Worm (Caenorhabditis elegans) whole organism, L1 larva: ENCODE measurements around the gene msp-49.

Experiments used
- C34B4.2 ChIP-seq: sonication (generic microtip); optimal IDR thresholded peaks from 2 replicates; lab custom pipeline; 2017; ENCODE audit warnings: mild to moderate bottlenecking, missing genetic modification characterization, missing compliant biosample characterization
- F16B12.6 ChIP-seq: fragments of 150-350 bp; optimal IDR thresholded peaks from 2 replicates; lab custom pipeline; 2014; ENCODE audit warnings: missing biosample characterization, missing genetic modification characterization
- aha-1 ChIP-seq: fragments of 150-350 bp; optimal IDR thresholded peaks from 2 replicates; lab custom pipeline; 2014; ENCODE audit warnings: missing biosample characterization, missing genetic modification characterization
- alr-1 ChIP-seq: fragments of 200-800 bp; sonication (Bioruptor generic); optimal IDR thresholded peaks from 2 replicates; lab custom pipeline; 2018; ENCODE audit warnings: borderline replicate concordance, mild to moderate bottlenecking, missing genetic modification characterization, missing compliant biosample characterization
- ama-1 ChIP-seq: fragments of 150-350 bp; optimal IDR thresholded peaks from 2 replicates; lab custom pipeline; 2014
- ceh-63 ChIP-seq: fragments of 200-800 bp; sonication (Bioruptor generic); optimal IDR thresholded peaks from 2 replicates; lab custom pipeline; 2018; ENCODE audit warnings: mild to moderate bottlenecking, missing genetic modification characterization, missing compliant biosample characterization
- ceh-8 ChIP-seq: fragments of 200-800 bp; sonication (Bioruptor generic); optimal IDR thresholded peaks from 2 replicates; lab custom pipeline; 2018; ENCODE audit warnings: mild to moderate bottlenecking, missing genetic modification characterization, moderate library complexity, missing compliant biosample characterization
- ceh-88 ChIP-seq: fragments of 200-800 bp; sonication (Bioruptor generic); IDR thresholded peaks from 2 replicates; pipeline ENCODE4 v1.3.6; 2022; ENCODE audit warnings: missing genetic modification characterization, missing compliant biosample characterization
- ces-1 ChIP-seq: fragments of 150-350 bp; optimal IDR thresholded peaks from 2 replicates; lab custom pipeline; 2014; ENCODE audit warnings: missing biosample characterization, missing genetic modification reagents, missing genetic modification characterization
- dpl-1 ChIP-seq, 3 experiments: fragments of 150-350 bp in 2 of 3; sonication (generic microtip) in 1 of 3; optimal IDR thresholded peaks; 2 replicates each; lab custom pipeline; 2014 to 2017; ENCODE audit warnings: missing biosample characterization in 3 of 3, missing genetic modification characterization in 3 of 3, missing genetic modification reagents in 3 of 3
- dsc-1 ChIP-seq: sonication (generic microtip); optimal IDR thresholded peaks from 2 replicates; lab custom pipeline; 2016; ENCODE audit warnings: mild to moderate bottlenecking, missing genetic modification characterization, missing compliant biosample characterization
- efl-3 ChIP-seq: fragments of 200-800 bp; sonication (Bioruptor generic); optimal IDR thresholded peaks from 2 replicates; lab custom pipeline; 2018; ENCODE audit warnings: mild to moderate bottlenecking, missing genetic modification characterization, missing compliant biosample characterization
- elt-3 ChIP-seq, 6 experiments: fragments of 150-350 bp in 1 of 6; sonication (generic microtip); optimal IDR thresholded peaks; 2 replicates each; lab custom pipeline; 2017 to 2018; ENCODE audit warnings: missing biosample characterization in 6 of 6, missing genetic modification characterization in 6 of 6, inconsistent platforms in 1 of 6
- ets-5 ChIP-seq: fragments of 200-800 bp; sonication (Bioruptor generic); IDR thresholded peaks from 2 replicates; pipeline ENCODE4 v1.3.6; 2022; ENCODE audit warnings: missing genetic modification characterization, missing compliant biosample characterization
- fkh-10 ChIP-seq: sonication (generic microtip); optimal IDR thresholded peaks from 2 replicates; lab custom pipeline; 2017; ENCODE audit warnings: missing biosample characterization, missing genetic modification reagents, missing genetic modification characterization
- fkh-4 ChIP-seq: sonication (generic microtip); optimal IDR thresholded peaks from 2 replicates; lab custom pipeline; 2016; ENCODE audit warnings: missing compliant biosample characterization, missing genetic modification characterization, borderline replicate concordance
- fkh-8 ChIP-seq: sonication (generic microtip); optimal IDR thresholded peaks from 2 replicates; lab custom pipeline; 2016; ENCODE audit warnings: mild to moderate bottlenecking, missing genetic modification characterization, missing compliant biosample characterization
- fos-1 ChIP-seq: fragments of 150-350 bp; optimal IDR thresholded peaks from 2 replicates; lab custom pipeline; 2014; ENCODE audit warnings: missing biosample characterization, missing genetic modification characterization
- irx-1 ChIP-seq: sonication (generic microtip); optimal IDR thresholded peaks from 2 replicates; lab custom pipeline; 2016; ENCODE audit warnings: missing genetic modification characterization, missing compliant biosample characterization
- isw-1 ChIP-seq: fragments of 200-800 bp; sonication (Bioruptor generic); IDR thresholded peaks from 2 replicates; pipeline ENCODE4 v1.3.6; 2022; ENCODE audit warnings: missing genetic modification characterization, missing compliant biosample characterization
- lin-13 ChIP-seq: fragments of 150-350 bp; optimal IDR thresholded peaks from 2 replicates; lab custom pipeline; 2014; ENCODE audit warnings: missing biosample characterization, missing genetic modification reagents, missing genetic modification characterization
- lin-14 ChIP-seq: fragments of 200-800 bp; sonication (Bioruptor generic); optimal IDR thresholded peaks from 2 replicates; lab custom pipeline; 2018; ENCODE audit warnings: mild to moderate bottlenecking, missing genetic modification characterization, moderate library complexity, missing compliant biosample characterization
- lin-15B ChIP-seq: fragments of 150-350 bp; sonication (generic microtip); optimal IDR thresholded peaks from 3 replicates; lab custom pipeline; 2014; ENCODE audit warnings: missing biosample characterization, missing genetic modification characterization
- lin-35 ChIP-seq, 2 experiments: fragments of 150-350 bp; optimal IDR thresholded peaks; 2 replicates each; lab custom pipeline; 2014; ENCODE audit warnings: missing biosample characterization in 2 of 2, missing genetic modification characterization in 2 of 2, missing genetic modification reagents in 2 of 2
- lin-39 ChIP-seq: fragments of 150-350 bp; optimal IDR thresholded peaks from 2 replicates; lab custom pipeline; 2014; ENCODE audit warnings: missing biosample characterization, missing genetic modification reagents, missing genetic modification characterization
- mdl-1 ChIP-seq, 2 experiments: fragments of 150-350 bp; optimal IDR thresholded peaks; 2 replicates each; lab custom pipeline; 2014 to 2017; ENCODE audit warnings: missing biosample characterization in 2 of 2, missing genetic modification characterization in 2 of 2, inconsistent platforms in 1 of 2
- mep-1 ChIP-seq: fragments of 150-350 bp; optimal IDR thresholded peaks from 2 replicates; lab custom pipeline; 2014; ENCODE audit warnings: missing biosample characterization, missing genetic modification characterization
- nhr-11 ChIP-seq: fragments of 150-350 bp; optimal IDR thresholded peaks from 2 replicates; lab custom pipeline; 2014; ENCODE audit warnings: missing biosample characterization, missing genetic modification characterization
- nhr-237 ChIP-seq: fragments of 150-350 bp; optimal IDR thresholded peaks from 2 replicates; lab custom pipeline; 2014; ENCODE audit warnings: missing biosample characterization, missing genetic modification characterization
- nhr-28 ChIP-seq: fragments of 150-350 bp; optimal IDR thresholded peaks from 2 replicates; lab custom pipeline; 2014; ENCODE audit warnings: missing biosample characterization, missing genetic modification characterization
- nhr-47 ChIP-seq: sonication (generic microtip); optimal IDR thresholded peaks from 2 replicates; lab custom pipeline; 2016; ENCODE audit warnings: mild to moderate bottlenecking, missing genetic modification characterization, moderate library complexity, missing compliant biosample characterization
- nhr-71 ChIP-seq: sonication (generic microtip); optimal IDR thresholded peaks from 2 replicates; lab custom pipeline; 2016; ENCODE audit warnings: mild to moderate bottlenecking, missing genetic modification characterization, moderate library complexity, missing compliant biosample characterization
- nhr-77 ChIP-seq: fragments of 150-350 bp; optimal IDR thresholded peaks from 2 replicates; lab custom pipeline; 2014; ENCODE audit warnings: missing biosample characterization, missing genetic modification characterization
- nhr-84 ChIP-seq: sonication (generic microtip); optimal IDR thresholded peaks from 2 replicates; lab custom pipeline; 2017; ENCODE audit warnings: missing biosample characterization, missing genetic modification characterization
- nhr-85 ChIP-seq: sonication (generic microtip); peaks from one replicate; lab custom pipeline; 2016; ENCODE audit warnings: missing genetic modification characterization, inconsistent platforms, missing compliant biosample characterization
- nhr-90 ChIP-seq: sonication (generic microtip); optimal IDR thresholded peaks from 2 replicates; lab custom pipeline; 2016; ENCODE audit warnings: mild to moderate bottlenecking, missing genetic modification characterization, missing compliant biosample characterization; ENCODE audit not compliant: poor library complexity
- pax-3 ChIP-seq: fragments of 200-800 bp; sonication (Bioruptor generic); optimal IDR thresholded peaks from 2 replicates; lab custom pipeline; 2018; ENCODE audit warnings: mild to moderate bottlenecking, missing genetic modification characterization, moderate library complexity, missing compliant biosample characterization
- rnt-1 ChIP-seq: sonication (generic microtip); optimal IDR thresholded peaks from 2 replicates; lab custom pipeline; 2016; ENCODE audit warnings: mild to moderate bottlenecking, missing genetic modification characterization, moderate library complexity, missing compliant biosample characterization
- skn-1 ChIP-seq: fragments of 150-350 bp; optimal IDR thresholded peaks from 2 replicates; lab custom pipeline; 2014; ENCODE audit warnings: missing biosample characterization, missing genetic modification characterization
- snpc-4 ChIP-seq: fragments of 150-350 bp; optimal IDR thresholded peaks from 2 replicates; lab custom pipeline; 2014; ENCODE audit warnings: missing biosample characterization, missing genetic modification characterization
- snu-23 ChIP-seq: sonication (generic microtip); optimal IDR thresholded peaks from 2 replicates; lab custom pipeline; 2016; ENCODE audit warnings: missing genetic modification characterization, missing compliant biosample characterization
- sox-4 ChIP-seq: sonication (generic microtip); optimal IDR thresholded peaks from 2 replicates; lab custom pipeline; 2016; ENCODE audit warnings: missing genetic modification characterization, missing compliant biosample characterization
- sptf-1 ChIP-seq: fragments of 150-350 bp; optimal IDR thresholded peaks from 2 replicates; lab custom pipeline; 2014; ENCODE audit warnings: missing biosample characterization, missing genetic modification characterization
- sup-37 ChIP-seq: fragments of 200-800 bp; sonication (Bioruptor generic); optimal IDR thresholded peaks from 2 replicates; lab custom pipeline; 2018; ENCODE audit warnings: mild to moderate bottlenecking, missing genetic modification characterization, missing compliant biosample characterization
- swsn-7 ChIP-seq: sonication (generic microtip); optimal IDR thresholded peaks from 2 replicates; lab custom pipeline; 2016; ENCODE audit warnings: missing genetic modification characterization, missing compliant biosample characterization
- tbx-2 ChIP-seq: sonication (generic microtip); optimal IDR thresholded peaks from 2 replicates; lab custom pipeline; 2016; ENCODE audit warnings: missing genetic modification characterization, missing compliant biosample characterization
- unc-130 ChIP-seq: fragments of 150-350 bp; optimal IDR thresholded peaks from 2 replicates; lab custom pipeline; 2017; ENCODE audit warnings: missing biosample characterization, missing genetic modification characterization, inconsistent platforms
- unc-86 ChIP-seq: sonication (generic microtip); optimal IDR thresholded peaks from 2 replicates; lab custom pipeline; 2016; ENCODE audit warnings: missing genetic modification characterization, missing compliant biosample characterization
- xbp-1 ChIP-seq: sonication (generic microtip); optimal IDR thresholded peaks from 2 replicates; lab custom pipeline; 2016; ENCODE audit warnings: missing genetic modification characterization, missing compliant biosample characterization
- zag-1 ChIP-seq: fragments of 150-350 bp; optimal IDR thresholded peaks from 2 replicates; lab custom pipeline; 2014; ENCODE audit warnings: missing biosample characterization, missing genetic modification characterization
- ztf-11 ChIP-seq, 2 experiments: sonication (generic microtip); optimal IDR thresholded peaks; 2 replicates each; lab custom pipeline; 2016 to 2017; ENCODE audit warnings: missing genetic modification characterization in 2 of 2, missing biosample characterization in 1 of 2, missing compliant biosample characterization in 1 of 2
- ztf-4 ChIP-seq: fragments of 150-350 bp; optimal IDR thresholded peaks from 2 replicates; lab custom pipeline; 2014; ENCODE audit warnings: missing biosample characterization, missing genetic modification characterization

The msp-49 gene

DNA sequence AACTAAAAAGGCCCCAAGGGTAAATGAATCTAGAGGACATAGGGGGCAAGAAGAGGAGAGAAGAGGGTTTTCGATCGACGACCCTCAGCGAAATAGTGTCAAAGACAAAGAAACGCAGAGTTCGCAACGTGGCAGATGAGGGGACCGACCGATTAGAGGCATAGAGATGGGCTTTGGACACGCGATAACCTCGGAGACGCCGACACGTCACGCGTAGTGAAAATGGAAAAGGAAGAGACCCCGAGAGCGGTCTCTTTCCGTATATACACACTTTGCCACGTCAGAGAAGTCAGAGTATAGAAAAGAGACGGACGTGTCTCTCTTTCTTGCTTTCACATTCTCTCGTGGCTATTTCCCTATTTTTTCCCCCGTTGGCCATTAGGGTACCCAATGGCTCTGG is 12.7 kb upstream of the msp-49 start (continued):
- TF ChIP-seq irx-1 (tag; lab: Kevin White, UChicago) (peak; percentile 41), nhr-84 (no peak), lin-39 (tag; lab: Kevin White, UChicago) (no peak)

ce11 chrII:5182451-5182850 is 11.7 kb upstream of the msp-49 start:
- TF ChIP-seq C34B4.2 (tag; lab: Kevin White, UChicago) (no peak), isw-1 (GFP tag; lab: Robert Waterston, UW) (no peak), fkh-4 (tag; lab: Kevin White, UChicago) (no peak), mep-1 (tag; lab: Kevin White, UChicago) (peak; percentile 77), sox-4 (no peak), mdl-1 (tag; optimal IDR thresholded peaks at IDR 0.05; lab: Kevin White, UChicago) (peak in 1 of 2 experiments; percentile 80), ceh-8 (GFP tag; lab: Kevin White, UChicago) (no peak), unc-130 (tag; lab: Kevin White, UChicago) (peak; percentile 33), ceh-88 (GFP tag; lab: Robert Waterston, UW) (no peak), nhr-77 (no peak), nhr-84 (no peak), fkh-10 (GFP tag; lab: Kevin White, UChicago) (no peak), aha-1 (no peak), snu-23 (peak; percentile 74), nhr-71 (tag; lab: Kevin White, UChicago) (peak; percentile 83), lin-39 (tag; lab: Kevin White, UChicago) (no peak), rnt-1 (tag; lab: Kevin White, UChicago) (peak; percentile 54), ztf-11 (tag; optimal IDR thresholded peaks at IDR 0.05; lab: Kevin White, UChicago) (no peak), efl-3 (no peak), dsc-1 (tag; lab: Kevin White, UChicago) (peak; percentile 34), ceh-63 (no peak), xbp-1 (tag; lab: Kevin White, UChicago) (peak; percentile 69), ets-5 (GFP tag; lab: Robert Waterston, UW) (no peak), unc-86 (tag; lab: Kevin White, UChicago) (no peak), lin-13 (peak; percentile 38), lin-14 (GFP tag; lab: Kevin White, UChicago) (peak; percentile 82), dpl-1 (GFP tag; optimal IDR thresholded peaks at IDR 0.05; lab: Kevin White, UChicago) (peak in 2 of 3 experiments; percentile 5 to 35), sup-37 (GFP tag; lab: Kevin White, UChicago) (no peak), fkh-8 (tag; lab: Kevin White, UChicago) (peak; percentile 66), nhr-28 (tag; lab: Kevin White, UChicago) (no peak), lin-15B (tag; lab: Kevin White, UChicago) (no peak), swsn-7 (tag; lab: Kevin White, UChicago) (peak; percentile 57), nhr-11 (tag; lab: Kevin White, UChicago) (no peak), sptf-1 (tag; lab: Kevin White, UChicago) (no peak), nhr-90 (peak; percentile 45), nhr-237 (tag; lab: Kevin White, UChicago) (no peak), nhr-85 (tag; lab: Kevin White, UChicago) (peak; percentile 85), lin-35 (GFP tag; optimal IDR thresholded peaks at IDR 0.05; lab: Kevin White, UChicago) (peak; percentile 58 to 76), alr-1 (tag; lab: Kevin White, UChicago) (no peak), snpc-4 (tag; lab: Kevin White, UChicago) (peak; percentile 30), ces-1 (no peak), ama-1 (peak; percentile 48), elt-3 (tag; optimal IDR thresholded peaks at IDR 0.05; lab: Kevin White, UChicago) (peak in 2 of 6 experiments; percentile 6 to 20), irx-1 (tag; lab: Kevin White, UChicago) (peak; percentile 9), tbx-2 (tag; lab: Kevin White, UChicago) (peak; percentile 30), fos-1 (tag; lab: Kevin White, UChicago) (no peak), pax-3 (no peak), nhr-47 (peak; percentile 73), ztf-4 (tag; lab: Kevin White, UChicago) (peak; percentile 71), skn-1 (tag; lab: Kevin White, UChicago) (no peak), F16B12.6 (tag; lab: Kevin White, UChicago) (no peak), zag-1 (tag; lab: Kevin White, UChicago) (no peak)
